Fruit fly (Drosophila melanogaster) whole organism, wandering third instar larva: Measurements from ENCODE around the gene CG31279.
A peak's percentile ranks its signal among the peaks of the same experiment; 100 is the strongest.

ENCODE experiments used
- CG32264 ChIP-seq: fragments of 200-800 bp; sonication (Bioruptor generic); optimal IDR thresholded peaks from 2 replicates; lab custom pipeline; 2016; ENCODE audit warnings: missing biosample characterization, missing genetic modification characterization
- CG9705 ChIP-seq: fragments of 200-800 bp; sonication (Bioruptor generic); optimal IDR thresholded peaks from 2 replicates; lab custom pipeline; 2018; ENCODE audit warnings: missing biosample characterization, mild to moderate bottlenecking, missing genetic modification characterization
- CrebA ChIP-seq: fragments of 200-800 bp; sonication (Bioruptor generic); optimal IDR thresholded peaks from 2 replicates; lab custom pipeline; 2016; ENCODE audit warnings: missing biosample characterization, mild to moderate bottlenecking, missing genetic modification characterization, borderline replicate concordance
- Dfd ChIP-seq: fragments of >200 bp; optimal IDR thresholded peaks from 2 replicates; lab custom pipeline; 2017; ENCODE audit warnings: missing biosample characterization, missing genetic modification characterization
- Hnf4 ChIP-seq: fragments of 200-800 bp; sonication (Bioruptor generic); optimal IDR thresholded peaks from 2 replicates; lab custom pipeline; 2016; ENCODE audit warnings: missing biosample characterization, mild to moderate bottlenecking, missing genetic modification characterization
- Jra ChIP-seq: sonication (Bioruptor generic); optimal IDR thresholded peaks from 2 replicates; lab custom pipeline; 2016; ENCODE audit warnings: missing biosample characterization, missing genetic modification characterization
- Mio ChIP-seq: sonication (Bioruptor generic); optimal IDR thresholded peaks from 2 replicates; lab custom pipeline; 2016; ENCODE audit warnings: missing biosample characterization, missing genetic modification characterization
- Myc ChIP-seq: fragments of >200 bp; optimal IDR thresholded peaks from 2 replicates; lab custom pipeline; 2017
- N ChIP-seq: fragments of >200 bp; optimal IDR thresholded peaks from 2 replicates; lab custom pipeline; 2018; ENCODE audit warnings: missing biosample characterization, missing external identifiers, missing genetic modification characterization
- OdsH ChIP-seq: fragments of 200-800 bp; sonication (Bioruptor generic); optimal IDR thresholded peaks from 2 replicates; lab custom pipeline; 2016; ENCODE audit warnings: missing biosample characterization, mild to moderate bottlenecking, missing genetic modification characterization
- Rel ChIP-seq, 2 experiments: fragments of 200-800 bp; sonication (Bioruptor generic) in 1 of 2; optimal IDR thresholded peaks; 2 replicates in 1 of 2; 3 replicates in 1 of 2; lab custom pipeline; 2016 to 2019; ENCODE audit warnings: mild to moderate bottlenecking in 2 of 2, missing biosample characterization in 2 of 2, missing genetic modification characterization in 2 of 2, moderate library complexity in 1 of 2
- Sp1 ChIP-seq: fragments of 200-800 bp; sonication (Bioruptor generic); optimal IDR thresholded peaks from 3 replicates; lab custom pipeline; 2019; ENCODE audit warnings: missing biosample characterization, mild to moderate bottlenecking, missing genetic modification characterization, moderate library complexity
- Vsx2 ChIP-seq: fragments of 200-300, 225-300 bp; sonication (Bioruptor generic); optimal IDR thresholded peaks from 2 replicates; lab custom pipeline; 2018; ENCODE audit warnings: missing biosample characterization, missing genetic modification characterization; ENCODE audit not compliant: partially characterized antibody
- br ChIP-seq: fragments of 200-800 bp; sonication (Bioruptor generic); optimal IDR thresholded peaks from 2 replicates; lab custom pipeline; 2016; ENCODE audit warnings: missing biosample characterization, missing genetic modification characterization
- brk ChIP-seq: fragments of 200-800 bp; sonication (Bioruptor generic); optimal IDR thresholded peaks from 2 replicates; lab custom pipeline; 2016; ENCODE audit warnings: missing biosample characterization, mild to moderate bottlenecking, missing genetic modification characterization
- dl ChIP-seq, 2 experiments: fragments of 175-275, 200-275 bp in 1 of 2; fragments of 200-275 bp in 1 of 2; sonication (Bioruptor generic); optimal IDR thresholded peaks; lab custom pipeline; 2018; ENCODE audit warnings: mild to moderate bottlenecking in 2 of 2, missing biosample characterization in 2 of 2, missing genetic modification characterization in 2 of 2, moderate library complexity in 2 of 2; ENCODE audit not compliant: partially characterized antibody in 2 of 2, insufficient read depth in 1 of 2
- dmrt93B ChIP-seq: fragments of 200-800 bp; sonication (Bioruptor generic); optimal IDR thresholded peaks from 2 replicates; lab custom pipeline; 2018; ENCODE audit warnings: missing biosample characterization, mild to moderate bottlenecking, missing genetic modification characterization
- dsf ChIP-seq: sonication (Bioruptor generic); optimal IDR thresholded peaks from 2 replicates; lab custom pipeline; 2016; ENCODE audit warnings: missing biosample characterization, missing genetic modification characterization, borderline replicate concordance
- foxo ChIP-seq, 2 experiments: fragments of 200-800 bp; sonication (Bioruptor generic); optimal IDR thresholded peaks; 2 replicates in 1 of 2; 3 replicates in 1 of 2; lab custom pipeline; 2016 to 2017; ENCODE audit warnings: missing biosample characterization in 2 of 2, missing genetic modification characterization in 2 of 2
- fru ChIP-seq: fragments of 200-800 bp; sonication (Bioruptor generic); optimal IDR thresholded peaks from 3 replicates; lab custom pipeline; 2016; ENCODE audit warnings: missing biosample characterization, mild to moderate bottlenecking, missing genetic modification characterization
- jim ChIP-seq: fragments of 175-275, 200-325 bp; sonication (Bioruptor generic); optimal IDR thresholded peaks from 2 replicates; lab custom pipeline; 2016; ENCODE audit warnings: missing biosample characterization, mild to moderate bottlenecking, missing genetic modification characterization
- lola ChIP-seq: fragments of >200 bp; optimal IDR thresholded peaks from 2 replicates; lab custom pipeline; 2017; ENCODE audit warnings: missing biosample characterization, missing genetic modification characterization
- pan ChIP-seq: fragments of >200 bp; optimal IDR thresholded peaks from 2 replicates; lab custom pipeline; 2017
- sage ChIP-seq: fragments of 200-800 bp; sonication (Bioruptor generic); optimal IDR thresholded peaks from 2 replicates; lab custom pipeline; 2016; ENCODE audit warnings: missing biosample characterization, mild to moderate bottlenecking, missing genetic modification characterization
- sv ChIP-seq: fragments of 200-800 bp; sonication (Bioruptor generic); optimal IDR thresholded peaks from 3 replicates; lab custom pipeline; 2016; ENCODE audit warnings: missing biosample characterization, missing genetic modification characterization
- usp ChIP-seq: fragments of >200 bp; optimal IDR thresholded peaks from 2 replicates; lab custom pipeline; 2017; ENCODE audit warnings: missing biosample characterization, missing genetic modification characterization
- woc ChIP-seq: sonication (Bioruptor generic); optimal IDR thresholded peaks from 2 replicates; lab custom pipeline; 2016; ENCODE audit warnings: missing biosample characterization, mild to moderate bottlenecking, missing genetic modification characterization

Gene CG31279

DNA sequence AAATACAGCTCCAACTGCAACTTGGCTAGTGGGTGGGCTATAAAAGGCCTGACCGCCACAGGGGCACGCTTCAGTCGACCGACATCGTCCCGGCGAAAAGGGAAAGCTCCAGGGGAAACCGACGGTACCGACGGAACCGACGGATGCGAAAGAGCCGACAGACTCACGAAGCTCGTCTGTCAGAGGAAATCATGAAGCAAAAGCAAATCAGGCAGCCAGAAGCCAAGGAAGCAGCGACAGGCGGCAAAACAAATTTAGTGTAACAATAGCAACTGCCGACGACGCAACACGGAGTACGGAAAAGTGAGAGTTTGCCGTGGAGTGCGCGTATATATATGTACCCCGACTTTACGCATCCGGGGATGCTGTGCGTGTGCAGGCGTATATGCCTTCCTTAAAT, 46.6 kb downstream of the CG31279 start, which contains the start of gene Gyc89Db:
Gene Gyc89Db (plus strand): TSS at position 78 of the 400 bp plus-strand sequence.
- TF ChIP-seq N (GFP tag; lab: Kevin White, UChicago) (no peak), pan (lab: Kevin White, UChicago) (no peak), Vsx2 (GFP tag; lab: Kevin White, UChicago) (no peak), CrebA (no peak), CG9705 (GFP tag; lab: Kevin White, UChicago) (no peak), br (no peak), lola (no peak), sv (GFP tag; lab: Kevin White, UChicago) (no peak), fru (GFP tag; lab: Kevin White, UChicago) (no peak), sage (GFP tag; lab: Kevin White, UChicago) (no peak), foxo (GFP tag; optimal IDR thresholded peaks at IDR 0.05; lab: Kevin White, UChicago) (no peak), brk (GFP tag; lab: Kevin White, UChicago) (no peak), dl (GFP tag; optimal IDR thresholded peaks at IDR 0.05; lab: Kevin White, UChicago; ENCODE audit: insufficient read depth in 1 of 2, partially characterized antibody in 2 of 2) (no peak), dmrt93B (GFP tag; lab: Kevin White, UChicago) (no peak), Sp1 (GFP tag; lab: Kevin White, UChicago) (no peak), Jra (no peak)

DNA sequence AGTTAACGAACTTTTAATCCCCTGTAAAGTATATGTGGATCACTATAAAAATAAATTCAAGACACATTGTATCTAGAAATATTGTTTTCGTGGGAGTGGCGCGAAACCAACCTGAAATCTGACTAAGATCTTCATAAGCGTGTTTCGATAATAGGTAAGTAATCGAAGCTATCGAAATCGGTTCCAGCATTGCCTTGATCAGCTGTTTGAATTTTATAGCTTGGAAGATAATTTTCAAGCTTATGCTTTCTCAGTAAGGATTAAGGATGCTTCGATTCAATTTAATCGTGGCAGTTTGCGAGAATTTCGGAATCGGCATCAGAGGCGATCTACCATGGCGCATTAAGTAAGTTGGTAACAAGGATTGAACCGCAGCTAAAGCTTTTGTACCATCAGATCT, 50.5 kb downstream of the CG31279 start, which contains the start of gene Dhfr:
Gene Dhfr (plus strand): TSS at position 173 of the 400 bp plus-strand sequence.
- no peak for TF ChIP-seq sv (GFP tag; lab: Kevin White, UChicago)
- TF ChIP-seq Dfd = no peak
- no peak for TF ChIP-seq Jra
- no peak for TF ChIP-seq Hnf4 (GFP tag; lab: Kevin White, UChicago)
- no peak for TF ChIP-seq Myc (lab: Kevin White, UChicago)
- TF ChIP-seq OdsH (GFP tag; lab: Kevin White, UChicago) = no peak
- no peak for TF ChIP-seq jim (GFP tag; lab: Kevin White, UChicago)
- no peak for TF ChIP-seq CG32264 (GFP tag; lab: Kevin White, UChicago)
- TF ChIP-seq sage (GFP tag; lab: Kevin White, UChicago) = no peak
- no peak for TF ChIP-seq usp (GFP tag; lab: Kevin White, UChicago)
- no peak for TF ChIP-seq Rel (GFP tag; optimal IDR thresholded peaks at IDR 0.05; lab: Kevin White, UChicago)
- no peak for TF ChIP-seq Rel (tag; optimal IDR thresholded peaks at IDR 0.05; lab: Kevin White, UChicago)
- no peak for TF ChIP-seq Mio (GFP tag; lab: Kevin White, UChicago)
- TF ChIP-seq Vsx2 (GFP tag; lab: Kevin White, UChicago) = no peak

- TF ChIP-seq sage (GFP tag; lab: Kevin White, UChicago) (peak; percentile 38), dsf (GFP tag; lab: Kevin White, UChicago) (no peak), CG32264 (GFP tag; lab: Kevin White, UChicago) (peak; percentile 0), OdsH (GFP tag; lab: Kevin White, UChicago) (peak; percentile 3), woc (no peak)
These were observed 51.8 kb downstream of the CG31279 start, which contains the start of gene Sdhaf3 for dm6 chr3R:16482276-16482675. Sdhaf3 (minus strand) TSS chr3R:16482452.
